Fruit fly (Drosophila melanogaster) whole organism: Measurements from ENCODE around the gene CG17778.

Experiments
- Dll ChIP-seq: fragments of >200 bp; optimal IDR thresholded peaks from 2 replicates; lab custom pipeline; 2017
- psq ChIP-seq: fragments of >200 bp; optimal IDR thresholded peaks from 2 replicates; lab custom pipeline; 2017

DNA sequence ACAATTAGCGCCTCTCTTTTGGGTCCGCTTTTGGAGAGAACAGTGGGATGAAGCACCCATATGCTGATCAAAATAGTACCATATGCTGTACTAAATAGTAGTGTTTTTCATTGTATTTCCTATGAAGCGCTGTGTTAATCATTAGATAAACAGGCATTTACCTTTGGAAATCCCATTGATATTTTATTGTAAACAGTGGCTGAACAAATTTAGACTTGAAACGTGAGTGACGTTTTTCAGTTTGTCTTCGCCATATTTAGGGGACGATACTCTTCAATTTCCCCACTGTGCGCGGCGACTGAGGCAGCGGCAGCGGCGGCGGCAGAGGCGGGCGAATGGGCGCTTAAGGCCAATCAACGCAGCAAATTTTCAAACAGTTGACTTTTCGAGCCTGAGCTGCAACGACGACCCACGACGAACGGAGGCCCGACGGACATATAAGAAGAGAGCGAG, 5.2 kb downstream of the CG17778 start:
- no peak for TF ChIP-seq Dll (lab: Kevin White, UChicago)
- TF ChIP-seq psq (lab: Kevin White, UChicago), result no peak
